Fruit fly (Drosophila melanogaster): ENCODE results near the gene Ir21a.

dm6 chr2L:35452-35851 lies 10.5 kb upstream of the Ir21a start:
- no peak for TF ChIP-seq Dif (GFP tag; optimal IDR thresholded peaks at IDR 0.05; ENCODE audit: partially characterized antibody)
- TF ChIP-seq GATAd (GFP tag; optimal IDR thresholded peaks at IDR 0.05) = no peak
- TF ChIP-seq Sp1 (GFP tag; optimal IDR thresholded peaks at IDR 0.05) = no peak
- no peak for TF ChIP-seq Abd-B (GFP tag; optimal IDR thresholded peaks at IDR 0.05)
- TF ChIP-seq HLH106 (tag; optimal IDR thresholded peaks at IDR 0.05) = no peak
- TF ChIP-seq Hr83 (GFP tag; optimal IDR thresholded peaks at IDR 0.05; ENCODE audit: poor library complexity, severe bottlenecking) = no peak
- TF ChIP-seq usp (GFP tag; optimal IDR thresholded peaks at IDR 0.05) = no peak
- no peak for TF ChIP-seq sage (GFP tag; optimal IDR thresholded peaks at IDR 0.05)
- TF ChIP-seq OdsH (GFP tag; optimal IDR thresholded peaks at IDR 0.05) = no peak
- TF ChIP-seq CG9705 (GFP tag; optimal IDR thresholded peaks at IDR 0.05) = no peak
- no peak for TF ChIP-seq fru (GFP tag; optimal IDR thresholded peaks at IDR 0.05)
- no peak for TF ChIP-seq Hnf4 (GFP tag; optimal IDR thresholded peaks at IDR 0.05)

All from whole organism, wandering third instar larva.